Worm (Caenorhabditis elegans) whole organism, L4/young adult: ENCODE results near the gene clec-222.

ENCODE experiments used
- W03F9.2 ChIP-seq: fragments of 150-350 bp; optimal IDR thresholded peaks from 2 replicates; lab custom pipeline; 2014; ENCODE audit warnings: missing biosample characterization, missing genetic modification characterization
- dao-5 ChIP-seq: sonication (generic microtip); optimal IDR thresholded peaks from 2 replicates; lab custom pipeline; 2016; ENCODE audit warnings: missing genotype, missing genetic modification characterization, moderate library complexity, missing compliant biosample characterization
- him-1 ChIP-seq: sonication (generic microtip); optimal IDR thresholded peaks from 2 replicates; lab custom pipeline; 2016; ENCODE audit warnings: missing genotype, missing genetic modification reagents, missing genetic modification characterization, missing compliant biosample characterization

ce11 chrV:11304879-11305278, 33.7 kb downstream of the clec-222 start, which contains the start of gene srh-45:
- TF ChIP-seq dao-5 (tag; lab: Kevin White, UChicago) (no peak), W03F9.2 (tag; lab: Kevin White, UChicago) (no peak), him-1 (tag; lab: Kevin White, UChicago) (no peak)
